Worm (Caenorhabditis elegans) whole organism, L4 larva: Measurements from ENCODE around the gene Y38F1A.8.

ENCODE experiments used
- F37D6.2 ChIP-seq: sonication (generic microtip); optimal IDR thresholded peaks from 2 replicates; lab custom pipeline; 2016; ENCODE audit warnings: mild to moderate bottlenecking, missing genetic modification characterization, missing compliant biosample characterization
- aha-1 ChIP-seq: fragments of 150-350 bp; peaks from one replicate; lab custom pipeline; 2014; ENCODE audit warnings: missing biosample characterization, missing genetic modification characterization
- ces-1 ChIP-seq: fragments of 150-350 bp; sonication (generic microtip); optimal IDR thresholded peaks from 4 replicates; lab custom pipeline; 2014; ENCODE audit warnings: missing biosample characterization, missing genetic modification reagents, missing genetic modification characterization
- daf-12 ChIP-seq: fragments of 150-350 bp; optimal IDR thresholded peaks from 2 replicates; lab custom pipeline; 2014; ENCODE audit warnings: missing biosample characterization, missing genetic modification reagents, missing genetic modification characterization
- daf-16 ChIP-seq, 3 experiments: sonication (generic microtip); optimal IDR thresholded peaks; 2 replicates each; lab custom pipeline; 2016 to 2017; ENCODE audit warnings: missing genetic modification characterization in 3 of 3, missing genetic modification reagents in 3 of 3, mild to moderate bottlenecking in 2 of 3, missing compliant biosample characterization in 2 of 3, missing biosample characterization in 1 of 3, moderate library complexity in 1 of 3
- dmd-6 ChIP-seq: fragments of 200-800 bp; sonication (Bioruptor generic); IDR thresholded peaks from 2 replicates; pipeline ENCODE4 v1.3.6; 2022; ENCODE audit warnings: missing genetic modification reagents, missing genetic modification characterization, missing compliant biosample characterization
- dmd-8 ChIP-seq: fragments of 200-800 bp; sonication (Bioruptor generic); IDR thresholded peaks from 2 replicates; pipeline ENCODE4 v1.3.6; 2022; ENCODE audit warnings: missing genetic modification characterization, missing compliant biosample characterization
- duxl-1 ChIP-seq: sonication (generic microtip); optimal IDR thresholded peaks from 2 replicates; lab custom pipeline; 2016; ENCODE audit warnings: mild to moderate bottlenecking, missing genetic modification characterization, moderate library complexity, missing compliant biosample characterization; ENCODE audit not compliant: poor library complexity
- dve-1 ChIP-seq: sonication (generic microtip); optimal IDR thresholded peaks from 2 replicates; lab custom pipeline; 2017; ENCODE audit warnings: antibody characterized with exemption, mild to moderate bottlenecking, missing genetic modification characterization, missing compliant biosample characterization; ENCODE audit not compliant: insufficient read depth
- egl-27 ChIP-seq: sonication (generic microtip); optimal IDR thresholded peaks from 3 replicates; lab custom pipeline; 2017; ENCODE audit warnings: missing biosample characterization, missing genetic modification reagents, missing genetic modification characterization
- fos-1 ChIP-seq: fragments of 150-350 bp; optimal IDR thresholded peaks from 2 replicates; lab custom pipeline; 2014; ENCODE audit warnings: missing biosample characterization, missing genetic modification characterization
- hlh-11 ChIP-seq: fragments of 200-800 bp; sonication (Bioruptor generic); optimal IDR thresholded peaks from 2 replicates; lab custom pipeline; 2018; ENCODE audit warnings: mild to moderate bottlenecking, missing genetic modification characterization, missing compliant biosample characterization
- hlh-30 ChIP-seq: sonication (generic microtip); optimal IDR thresholded peaks from 2 replicates; lab custom pipeline; 2017; ENCODE audit warnings: antibody characterized with exemption, mild to moderate bottlenecking, missing genetic modification characterization, missing compliant biosample characterization; ENCODE audit not compliant: insufficient read depth
- hmg-1.1 ChIP-seq: fragments of 200-800 bp; sonication (Bioruptor generic); IDR thresholded peaks from 2 replicates; pipeline ENCODE4 v1.3.6; 2022; ENCODE audit warnings: missing genetic modification reagents, missing genetic modification characterization, missing compliant biosample characterization
- lin-1 ChIP-seq: fragments of 200-800 bp; sonication (Bioruptor generic); IDR thresholded peaks from 2 replicates; pipeline ENCODE4 v1.3.6; 2022; ENCODE audit warnings: missing genetic modification reagents, missing genetic modification characterization, missing compliant biosample characterization
- lin-13 ChIP-seq: fragments of 150-350 bp; optimal IDR thresholded peaks from 2 replicates; lab custom pipeline; 2014; ENCODE audit warnings: missing biosample characterization, missing genetic modification reagents, missing genetic modification characterization
- lin-29 ChIP-seq: fragments of 200-800 bp; sonication (Bioruptor generic); IDR thresholded peaks from 2 replicates; pipeline ENCODE4 v1.3.6; 2022; ENCODE audit warnings: missing genetic modification reagents, missing genetic modification characterization, missing compliant biosample characterization
- lsy-2 ChIP-seq, 2 experiments: fragments of 150-350 bp in 1 of 2; sonication (generic microtip) in 1 of 2; optimal IDR thresholded peaks; 2 replicates each; lab custom pipeline; 2014 to 2017; ENCODE audit warnings: missing biosample characterization in 2 of 2, missing genetic modification characterization in 2 of 2
- madf-9 ChIP-seq: fragments of 200-800 bp; sonication (Bioruptor generic); conservative IDR thresholded peaks from 2 replicates; pipeline ENCODE4 v1.3.6; 2022; ENCODE audit warnings: missing genetic modification reagents, missing genetic modification characterization, missing compliant biosample characterization
- mep-1 ChIP-seq: fragments of 150-350 bp; sonication (generic microtip); optimal IDR thresholded peaks from 3 replicates; lab custom pipeline; 2014; ENCODE audit warnings: missing biosample characterization, missing genetic modification characterization
- mxl-3 ChIP-seq: fragments of 200-800 bp; sonication (Bioruptor generic); optimal IDR thresholded peaks from 2 replicates; lab custom pipeline; 2018; ENCODE audit warnings: mild to moderate bottlenecking, missing genetic modification characterization, missing compliant biosample characterization
- nhr-102 ChIP-seq: sonication (generic microtip); optimal IDR thresholded peaks from 2 replicates; lab custom pipeline; 2016; ENCODE audit warnings: mild to moderate bottlenecking, missing genetic modification characterization, moderate library complexity, missing compliant biosample characterization
- nhr-237 ChIP-seq: sonication (generic microtip); optimal IDR thresholded peaks from 2 replicates; lab custom pipeline; 2017; ENCODE audit warnings: missing biosample characterization, missing genetic modification characterization
- nhr-6 ChIP-seq: fragments of 150-350 bp; optimal IDR thresholded peaks from 2 replicates; lab custom pipeline; 2014; ENCODE audit warnings: missing biosample characterization, missing genetic modification characterization
- php-3 ChIP-seq: fragments of 200-800 bp; sonication (Bioruptor generic); IDR thresholded peaks from 2 replicates; pipeline ENCODE4 v1.3.6; 2022; ENCODE audit warnings: missing genetic modification reagents, missing genetic modification characterization, missing compliant biosample characterization
- pqm-1 ChIP-seq: sonication (generic microtip); optimal IDR thresholded peaks from 2 replicates; lab custom pipeline; 2017; ENCODE audit warnings: missing biosample characterization, missing genetic modification characterization
- sdz-12 ChIP-seq: fragments of 200-800 bp; sonication (Bioruptor generic); optimal IDR thresholded peaks from 2 replicates; lab custom pipeline; 2018; ENCODE audit warnings: mild to moderate bottlenecking, missing genetic modification characterization, missing compliant biosample characterization
- set-16 ChIP-seq: fragments of 200-800 bp; sonication (Bioruptor generic); IDR thresholded peaks from 2 replicates; pipeline ENCODE4 v1.3.6; 2022; ENCODE audit warnings: missing genetic modification reagents, missing genetic modification characterization, missing compliant biosample characterization
- snpc-1.2 ChIP-seq: fragments of 200-800 bp; sonication (Bioruptor generic); IDR thresholded peaks from 2 replicates; pipeline ENCODE4 v1.3.6; 2022; ENCODE audit warnings: missing genetic modification reagents, missing genetic modification characterization, missing compliant biosample characterization
- snpc-4 ChIP-seq: fragments of 150-350 bp; optimal IDR thresholded peaks from 2 replicates; lab custom pipeline; 2014; ENCODE audit warnings: missing biosample characterization, missing genetic modification characterization
- unc-62 ChIP-seq, 3 experiments: fragments of 150-350 bp in 1 of 3; sonication (generic microtip); optimal IDR thresholded peaks in 2 of 3; peaks in 1 of 3; 1 replicate in 1 of 3; 2 replicates in 2 of 3; lab custom pipeline; 2014 to 2017; ENCODE audit warnings: missing biosample characterization in 3 of 3, missing genetic modification characterization in 3 of 3, missing genetic modification reagents in 3 of 3, missing genotype in 1 of 3

Y38F1A.8 gene

DNA sequence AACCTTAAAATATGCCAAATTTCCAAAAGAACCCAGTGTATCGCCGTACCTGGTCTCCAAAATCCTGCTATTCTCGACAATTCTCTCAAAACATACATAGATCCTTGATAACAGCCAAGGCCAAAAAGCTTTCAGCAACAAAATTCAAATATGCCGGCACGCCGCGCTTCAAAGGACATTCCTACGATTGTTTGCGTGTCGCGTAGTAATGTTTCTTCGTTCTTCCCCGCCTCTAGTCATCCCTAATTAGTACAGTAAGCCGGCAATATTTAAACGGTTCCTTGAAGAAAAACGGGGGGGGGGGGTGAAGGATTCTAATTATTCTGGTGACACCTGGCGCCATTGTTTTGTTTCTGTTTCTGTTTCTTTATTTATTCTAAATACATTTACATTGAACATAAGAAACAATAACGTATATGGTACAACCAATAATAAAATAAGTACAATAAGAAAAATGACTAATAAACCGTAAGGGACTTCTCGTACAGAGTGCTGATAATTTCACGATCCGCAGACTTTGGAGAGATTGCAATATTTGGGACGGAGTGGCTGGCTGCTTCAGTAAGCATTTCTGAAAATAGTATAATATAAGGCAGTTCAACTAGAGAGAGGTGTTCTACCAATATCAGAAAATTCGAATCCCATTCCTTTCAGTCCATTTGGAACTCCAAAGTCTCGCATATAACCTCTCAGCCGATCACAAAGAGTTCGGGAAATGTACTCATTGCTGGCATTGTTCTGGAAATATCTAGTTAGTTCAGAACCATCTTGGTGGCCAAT lies 6.5 kb downstream of the Y38F1A.8 start (continued):
- TF ChIP-seq php-3: 0 out of 2 replicates have a peak, but pooled peaks have one; percentile 47
- peak; percentile 65 for TF ChIP-seq nhr-102
- no peak for TF ChIP-seq dmd-8 (GFP tag; lab: Robert Waterston, UW)
- peak; percentile 40 for TF ChIP-seq lin-13
- peak; percentile 63 for TF ChIP-seq duxl-1 (tag; lab: Kevin White, UChicago)
- peak; percentile 21 for TF ChIP-seq mep-1 (tag; lab: Kevin White, UChicago)
- TF ChIP-seq unc-62 (GFP tag; optimal IDR thresholded peaks at IDR 0.05 in 1 of 2; lab: Kevin White, UChicago): peak in 1 of 2 experiments; percentile 62
- no peak for TF ChIP-seq unc-62 (tag; optimal IDR thresholded peaks at IDR 0.05; lab: Kevin White, UChicago)
- TF ChIP-seq daf-16 (GFP tag; optimal IDR thresholded peaks at IDR 0.05; lab: Kevin White, UChicago): peak in 1 of 2 experiments; percentile 15
- peak; percentile 34 for TF ChIP-seq daf-16 (tag; optimal IDR thresholded peaks at IDR 0.05; lab: Kevin White, UChicago)
- no peak for TF ChIP-seq egl-27
- peak; percentile 65 for TF ChIP-seq dve-1
- TF ChIP-seq hmg-1.1: peak; percentile 30; the same call in 1 of the 2 replicates
- TF ChIP-seq snpc-1.2 (GFP tag; lab: Robert Waterston, UW): 0 out of 2 replicates have a peak, but pooled peaks have one; percentile 24
- 0 out of 2 replicates have a peak, but pooled peaks have one; percentile 7 for TF ChIP-seq lin-1 (GFP tag; lab: Robert Waterston, UW)
- TF ChIP-seq aha-1 (tag; lab: Kevin White, UChicago): peak; percentile 73
- TF ChIP-seq hlh-30 (tag; lab: Kevin White, UChicago): no peak
- TF ChIP-seq dmd-6 (GFP tag; lab: Robert Waterston, UW): peak; percentile 45
- TF ChIP-seq fos-1 (tag; lab: Kevin White, UChicago): no peak

DNA sequence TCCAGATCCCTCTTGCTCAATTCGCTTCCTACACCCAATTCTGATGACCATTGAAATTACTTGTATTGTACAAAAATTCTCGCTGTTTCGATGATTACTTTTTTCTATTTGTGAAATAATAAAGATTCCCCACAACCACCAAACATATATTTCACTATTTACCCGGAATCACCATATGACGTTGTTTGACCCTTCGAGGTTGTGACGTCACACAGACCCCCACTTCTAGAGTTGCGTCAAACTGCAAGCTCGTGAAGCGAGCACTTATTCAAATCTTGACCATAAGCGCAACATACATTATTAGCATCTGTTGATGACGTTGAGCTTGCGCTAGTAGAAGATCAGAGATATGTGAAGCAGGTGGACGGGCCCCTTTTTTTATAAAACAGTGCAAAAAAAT lies 7.7 kb downstream of the Y38F1A.8 start:
- TF ChIP-seq pqm-1 (tag; lab: Kevin White, UChicago) (no peak), F37D6.2 (tag; lab: Kevin White, UChicago) (no peak), madf-9 (no peak), hlh-11 (tag; lab: Kevin White, UChicago) (no peak), sdz-12 (GFP tag; lab: Kevin White, UChicago) (no peak), lsy-2 (tag; optimal IDR thresholded peaks at IDR 0.05; lab: Kevin White, UChicago) (no peak), lin-29 (GFP tag; lab: Robert Waterston, UW) (no peak), nhr-6 (tag; lab: Kevin White, UChicago) (no peak), snpc-4 (tag; lab: Kevin White, UChicago) (no peak)
- TF ChIP-seq, all 104 proteins: peak for 0

DNA sequence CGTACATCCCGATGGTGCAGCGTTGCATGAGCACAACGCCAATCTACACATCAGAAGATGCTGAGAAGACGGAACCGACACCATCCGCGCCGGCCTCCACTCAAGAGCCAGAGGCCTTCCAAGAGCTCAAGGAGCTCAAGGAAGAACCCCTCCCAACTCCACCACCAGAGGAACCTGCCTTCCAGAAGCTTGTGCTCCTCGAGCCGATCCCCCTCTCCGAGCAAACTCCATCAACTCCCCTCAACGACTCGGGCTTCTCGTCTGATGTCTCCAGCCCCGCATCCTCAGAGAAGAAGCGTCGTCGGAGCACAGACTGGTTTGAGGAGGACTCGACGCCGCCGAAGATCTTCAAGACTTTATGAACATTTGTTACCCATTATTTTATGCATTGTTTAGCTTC lies 8.5 kb downstream of the Y38F1A.8 start:
- no peak for TF ChIP-seq nhr-237 (tag; lab: Kevin White, UChicago)
- TF ChIP-seq set-16 (GFP tag; lab: Robert Waterston, UW): peak; percentile 94

DNA sequence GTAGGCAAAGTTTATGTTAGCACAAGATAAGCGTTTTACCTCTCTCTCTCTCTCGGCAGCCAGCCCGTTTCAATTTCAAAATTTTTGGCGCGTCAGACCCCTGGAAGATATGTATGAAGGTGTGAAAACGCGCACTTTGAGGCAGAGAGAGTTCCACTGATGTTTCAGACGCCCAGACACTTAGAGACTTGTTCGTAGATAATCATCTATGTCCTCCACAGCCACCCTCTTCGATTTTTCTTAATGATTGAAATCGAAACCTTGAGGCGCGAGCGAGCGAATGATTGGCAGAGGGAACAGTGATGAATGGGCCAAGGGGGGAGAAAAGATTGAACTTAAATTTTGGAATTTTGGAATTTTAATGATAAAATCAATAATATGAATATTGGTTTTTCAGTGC lies 9.1 kb downstream of the Y38F1A.8 start:
- TF ChIP-seq lsy-2 (tag; optimal IDR thresholded peaks at IDR 0.05; lab: Kevin White, UChicago) (no peak), mxl-3 (GFP tag; lab: Kevin White, UChicago) (no peak), ces-1 (no peak), daf-12 (no peak)
